Worm (Caenorhabditis elegans) whole organism, L1 larva: ENCODE measurements around the gene pst-1.

Source experiments
- C04F5.9 ChIP-seq: sonication (generic microtip); optimal IDR thresholded peaks from 2 replicates; lab custom pipeline; 2016; ENCODE audit warnings: missing genetic modification characterization, missing compliant biosample characterization
- aly-2 ChIP-seq: fragments of 150-350 bp; optimal IDR thresholded peaks from 2 replicates; lab custom pipeline; 2014; ENCODE audit warnings: missing biosample characterization, missing genetic modification characterization
- blmp-1 ChIP-seq: fragments of 150-350 bp; optimal IDR thresholded peaks from 2 replicates; lab custom pipeline; 2014; ENCODE audit warnings: missing biosample characterization, missing genetic modification characterization
- ceh-63 ChIP-seq: fragments of 200-800 bp; sonication (Bioruptor generic); optimal IDR thresholded peaks from 2 replicates; lab custom pipeline; 2018; ENCODE audit warnings: mild to moderate bottlenecking, missing genetic modification characterization, missing compliant biosample characterization
- ceh-8 ChIP-seq: fragments of 200-800 bp; sonication (Bioruptor generic); optimal IDR thresholded peaks from 2 replicates; lab custom pipeline; 2018; ENCODE audit warnings: mild to moderate bottlenecking, missing genetic modification characterization, moderate library complexity, missing compliant biosample characterization
- ceh-90 ChIP-seq: sonication (generic microtip); optimal IDR thresholded peaks from 2 replicates; lab custom pipeline; 2016; ENCODE audit warnings: missing genetic modification characterization, missing compliant biosample characterization
- ces-1 ChIP-seq: fragments of 150-350 bp; optimal IDR thresholded peaks from 2 replicates; lab custom pipeline; 2014; ENCODE audit warnings: missing biosample characterization, missing genetic modification reagents, missing genetic modification characterization
- dsc-1 ChIP-seq: sonication (generic microtip); optimal IDR thresholded peaks from 2 replicates; lab custom pipeline; 2016; ENCODE audit warnings: mild to moderate bottlenecking, missing genetic modification characterization, missing compliant biosample characterization
- efl-3 ChIP-seq: fragments of 200-800 bp; sonication (Bioruptor generic); optimal IDR thresholded peaks from 2 replicates; lab custom pipeline; 2018; ENCODE audit warnings: mild to moderate bottlenecking, missing genetic modification characterization, missing compliant biosample characterization
- egl-27 ChIP-seq, 2 experiments: fragments of 150-350 bp in 1 of 2; sonication (generic microtip); optimal IDR thresholded peaks; 3 replicates each; lab custom pipeline; 2017 to 2018; ENCODE audit warnings: missing biosample characterization in 2 of 2, missing genetic modification characterization in 2 of 2, missing genetic modification reagents in 2 of 2
- ets-5 ChIP-seq: fragments of 200-800 bp; sonication (Bioruptor generic); IDR thresholded peaks from 2 replicates; pipeline ENCODE4 v1.3.6; 2022; ENCODE audit warnings: missing genetic modification characterization, missing compliant biosample characterization
- fkh-4 ChIP-seq: sonication (generic microtip); optimal IDR thresholded peaks from 2 replicates; lab custom pipeline; 2016; ENCODE audit warnings: missing compliant biosample characterization, missing genetic modification characterization, borderline replicate concordance
- fos-1 ChIP-seq: fragments of 150-350 bp; optimal IDR thresholded peaks from 2 replicates; lab custom pipeline; 2014; ENCODE audit warnings: missing biosample characterization, missing genetic modification characterization
- hpl-2 ChIP-seq: fragments of 150-350 bp; optimal IDR thresholded peaks from 2 replicates; lab custom pipeline; 2014; ENCODE audit warnings: missing biosample characterization, missing genetic modification reagents, missing genetic modification characterization
- irx-1 ChIP-seq: sonication (generic microtip); optimal IDR thresholded peaks from 2 replicates; lab custom pipeline; 2016; ENCODE audit warnings: missing genetic modification characterization, missing compliant biosample characterization
- lin-14 ChIP-seq: fragments of 200-800 bp; sonication (Bioruptor generic); optimal IDR thresholded peaks from 2 replicates; lab custom pipeline; 2018; ENCODE audit warnings: mild to moderate bottlenecking, missing genetic modification characterization, moderate library complexity, missing compliant biosample characterization
- lin-15B ChIP-seq: fragments of 150-350 bp; sonication (generic microtip); optimal IDR thresholded peaks from 3 replicates; lab custom pipeline; 2014; ENCODE audit warnings: missing biosample characterization, missing genetic modification characterization
- lin-35 ChIP-seq, 2 experiments: fragments of 150-350 bp; optimal IDR thresholded peaks; 2 replicates each; lab custom pipeline; 2014; ENCODE audit warnings: missing biosample characterization in 2 of 2, missing genetic modification characterization in 2 of 2, missing genetic modification reagents in 2 of 2
- lin-39 ChIP-seq: fragments of 150-350 bp; optimal IDR thresholded peaks from 2 replicates; lab custom pipeline; 2014; ENCODE audit warnings: missing biosample characterization, missing genetic modification reagents, missing genetic modification characterization
- mab-9 ChIP-seq: fragments of 200-800 bp; sonication (Bioruptor generic); IDR thresholded peaks from 2 replicates; pipeline ENCODE4 v1.3.6; 2022; ENCODE audit warnings: missing genetic modification reagents, missing genetic modification characterization, missing compliant biosample characterization
- mdl-1 ChIP-seq, 2 experiments: fragments of 150-350 bp; optimal IDR thresholded peaks; 2 replicates each; lab custom pipeline; 2014 to 2017; ENCODE audit warnings: missing biosample characterization in 2 of 2, missing genetic modification characterization in 2 of 2, inconsistent platforms in 1 of 2
- mef-2 ChIP-seq: fragments of 150-350 bp; optimal IDR thresholded peaks from 2 replicates; lab custom pipeline; 2014; ENCODE audit warnings: missing biosample characterization, missing genetic modification characterization
- mep-1 ChIP-seq: fragments of 150-350 bp; optimal IDR thresholded peaks from 2 replicates; lab custom pipeline; 2014; ENCODE audit warnings: missing biosample characterization, missing genetic modification characterization
- nhr-12 ChIP-seq: sonication (generic microtip); optimal IDR thresholded peaks from 2 replicates; lab custom pipeline; 2017; ENCODE audit warnings: missing biosample characterization, missing genetic modification characterization
- nhr-20 ChIP-seq: sonication (generic microtip); optimal IDR thresholded peaks from 2 replicates; lab custom pipeline; 2016; ENCODE audit warnings: mild to moderate bottlenecking, missing genetic modification characterization, missing compliant biosample characterization
- nhr-237 ChIP-seq: fragments of 150-350 bp; optimal IDR thresholded peaks from 2 replicates; lab custom pipeline; 2014; ENCODE audit warnings: missing biosample characterization, missing genetic modification characterization
- nhr-28 ChIP-seq: fragments of 150-350 bp; optimal IDR thresholded peaks from 2 replicates; lab custom pipeline; 2014; ENCODE audit warnings: missing biosample characterization, missing genetic modification characterization
- nhr-47 ChIP-seq: sonication (generic microtip); optimal IDR thresholded peaks from 2 replicates; lab custom pipeline; 2016; ENCODE audit warnings: mild to moderate bottlenecking, missing genetic modification characterization, moderate library complexity, missing compliant biosample characterization
- nhr-71 ChIP-seq: sonication (generic microtip); optimal IDR thresholded peaks from 2 replicates; lab custom pipeline; 2016; ENCODE audit warnings: mild to moderate bottlenecking, missing genetic modification characterization, moderate library complexity, missing compliant biosample characterization
- nhr-76 ChIP-seq: sonication (generic microtip); optimal IDR thresholded peaks from 2 replicates; lab custom pipeline; 2017; ENCODE audit warnings: missing biosample characterization, missing genetic modification characterization
- nhr-84 ChIP-seq: sonication (generic microtip); optimal IDR thresholded peaks from 2 replicates; lab custom pipeline; 2017; ENCODE audit warnings: missing biosample characterization, missing genetic modification characterization
- nhr-90 ChIP-seq: sonication (generic microtip); optimal IDR thresholded peaks from 2 replicates; lab custom pipeline; 2016; ENCODE audit warnings: mild to moderate bottlenecking, missing genetic modification characterization, missing compliant biosample characterization; ENCODE audit not compliant: poor library complexity
- pag-3 ChIP-seq: sonication (generic microtip); optimal IDR thresholded peaks from 2 replicates; lab custom pipeline; 2017; ENCODE audit warnings: missing genetic modification characterization, mild to moderate bottlenecking, missing compliant biosample characterization, antibody characterized with exemption, borderline replicate concordance; ENCODE audit not compliant: insufficient read depth
- rnt-1 ChIP-seq: sonication (generic microtip); optimal IDR thresholded peaks from 2 replicates; lab custom pipeline; 2016; ENCODE audit warnings: mild to moderate bottlenecking, missing genetic modification characterization, moderate library complexity, missing compliant biosample characterization
- snpc-4 ChIP-seq: fragments of 150-350 bp; optimal IDR thresholded peaks from 2 replicates; lab custom pipeline; 2014; ENCODE audit warnings: missing biosample characterization, missing genetic modification characterization
- snu-23 ChIP-seq: sonication (generic microtip); optimal IDR thresholded peaks from 2 replicates; lab custom pipeline; 2016; ENCODE audit warnings: missing genetic modification characterization, missing compliant biosample characterization
- sox-4 ChIP-seq: sonication (generic microtip); optimal IDR thresholded peaks from 2 replicates; lab custom pipeline; 2016; ENCODE audit warnings: missing genetic modification characterization, missing compliant biosample characterization
- sup-37 ChIP-seq: fragments of 200-800 bp; sonication (Bioruptor generic); optimal IDR thresholded peaks from 2 replicates; lab custom pipeline; 2018; ENCODE audit warnings: mild to moderate bottlenecking, missing genetic modification characterization, missing compliant biosample characterization
- tlp-1 ChIP-seq: fragments of 150-350 bp; optimal IDR thresholded peaks from 2 replicates; lab custom pipeline; 2014; ENCODE audit warnings: missing biosample characterization, missing genetic modification characterization
- unc-62 ChIP-seq: fragments of 150-350 bp; optimal IDR thresholded peaks from 2 replicates; lab custom pipeline; 2014; ENCODE audit warnings: missing biosample characterization, missing genetic modification reagents, missing genetic modification characterization
- xbp-1 ChIP-seq: sonication (generic microtip); optimal IDR thresholded peaks from 2 replicates; lab custom pipeline; 2016; ENCODE audit warnings: missing genetic modification characterization, missing compliant biosample characterization
- ztf-11 ChIP-seq, 2 experiments: sonication (generic microtip); optimal IDR thresholded peaks; 2 replicates each; lab custom pipeline; 2016 to 2017; ENCODE audit warnings: missing genetic modification characterization in 2 of 2, missing biosample characterization in 1 of 2, missing compliant biosample characterization in 1 of 2

The pst-1 gene

ce11 chrV:5943167-5943566 is at the start of gene pst-1:
Gene pst-1, plus strand, starts transcription at chrV:5943467.
- no peak for TF ChIP-seq sox-4 (tag; lab: Kevin White, UChicago)
- no peak for TF ChIP-seq lin-14 (GFP tag; lab: Kevin White, UChicago)
- TF ChIP-seq rnt-1 (tag; lab: Kevin White, UChicago) = no peak
- no peak for TF ChIP-seq mdl-1 (tag; optimal IDR thresholded peaks at IDR 0.05; lab: Kevin White, UChicago)
- TF ChIP-seq mab-9 (GFP tag; lab: Robert Waterston, UW) = no peak
- no peak for TF ChIP-seq sup-37 (GFP tag; lab: Kevin White, UChicago)
- no peak for TF ChIP-seq lin-35 (GFP tag; optimal IDR thresholded peaks at IDR 0.05; lab: Kevin White, UChicago)
- no peak for TF ChIP-seq fos-1 (tag; lab: Kevin White, UChicago)
- TF ChIP-seq ceh-90 (tag; lab: Kevin White, UChicago) = no peak
- no peak for TF ChIP-seq ces-1 (GFP tag; lab: Kevin White, UChicago)
- no peak for TF ChIP-seq hpl-2 (GFP tag; lab: Kevin White, UChicago)
- TF ChIP-seq snu-23 = no peak
- no peak for TF ChIP-seq egl-27 (tag; optimal IDR thresholded peaks at IDR 0.05; lab: Kevin White, UChicago)
- TF ChIP-seq unc-62 (GFP tag; lab: Kevin White, UChicago) = no peak
- TF ChIP-seq lin-39 (tag; lab: Kevin White, UChicago) = no peak
- no peak for TF ChIP-seq pag-3 (tag; lab: Kevin White, UChicago)

ce11 chrV:5895021-5895420 is 48.2 kb upstream of the pst-1 start, which contains the start of gene grd-9:
Gene grd-9, plus strand, starts transcription at chrV:5895321.
- no peak for TF ChIP-seq tlp-1 (tag; lab: Kevin White, UChicago)
- no peak for TF ChIP-seq snpc-4 (tag; lab: Kevin White, UChicago)
- no peak for TF ChIP-seq lin-15B (tag; lab: Kevin White, UChicago)
- TF ChIP-seq sox-4 (tag; lab: Kevin White, UChicago) = no peak
- TF ChIP-seq ceh-8 (GFP tag; lab: Kevin White, UChicago) = no peak
- no peak for TF ChIP-seq nhr-84 (tag; lab: Kevin White, UChicago)
- no peak for TF ChIP-seq nhr-12 (tag; lab: Kevin White, UChicago)
- no peak for TF ChIP-seq aly-2 (tag; lab: Kevin White, UChicago)
- no peak for TF ChIP-seq mef-2 (tag; lab: Kevin White, UChicago)
- no peak for TF ChIP-seq nhr-76 (tag; lab: Kevin White, UChicago)
- no peak for TF ChIP-seq nhr-28 (tag; lab: Kevin White, UChicago)
- TF ChIP-seq ets-5 (GFP tag; lab: Robert Waterston, UW) = no peak

ce11 chrV:5899940-5900339 is 43.3 kb upstream of the pst-1 start, which contains the start of gene srd-16:
Gene srd-16, minus strand, starts transcription at chrV:5900040.
- no peak for TF ChIP-seq ceh-63
- TF ChIP-seq dsc-1 = no peak
- TF ChIP-seq lin-39 (tag; lab: Kevin White, UChicago) = no peak
- TF ChIP-seq ceh-8 (GFP tag; lab: Kevin White, UChicago) = no peak
- no peak for TF ChIP-seq mab-9 (GFP tag; lab: Robert Waterston, UW)

- TF ChIP-seq ztf-11 (tag; optimal IDR thresholded peaks at IDR 0.05; lab: Kevin White, UChicago) (no peak), nhr-90 (tag; lab: Kevin White, UChicago) (no peak), blmp-1 (tag; lab: Kevin White, UChicago) (no peak), nhr-47 (tag; lab: Kevin White, UChicago) (no peak), xbp-1 (tag; lab: Kevin White, UChicago) (no peak), ceh-8 (GFP tag; lab: Kevin White, UChicago) (no peak), lin-39 (tag; lab: Kevin White, UChicago) (no peak), nhr-71 (tag; lab: Kevin White, UChicago) (no peak), fkh-4 (tag; lab: Kevin White, UChicago) (no peak), mep-1 (no peak), C04F5.9 (tag; lab: Kevin White, UChicago) (no peak), nhr-237 (tag; lab: Kevin White, UChicago) (no peak), efl-3 (GFP tag; lab: Kevin White, UChicago) (no peak), nhr-76 (tag; lab: Kevin White, UChicago) (no peak), ces-1 (GFP tag; lab: Kevin White, UChicago) (no peak), nhr-20 (tag; lab: Kevin White, UChicago) (no peak), irx-1 (tag; lab: Kevin White, UChicago) (no peak)
Observed at ce11 chrV:5901833-5902232, 41.4 kb upstream of the pst-1 start, which contains the start of gene C04E6.5. Gene C04E6.5, plus strand, starts transcription at chrV:5902133.
